Worm (Caenorhabditis elegans): ENCODE data around the gene spr-3.

spr-3 gene

ce11 chrX:4513657-4514143 lies at the start of gene spr-3:
Gene spr-3, plus strand, starts transcription at chrX:4514093.
- no peak for TF ChIP-seq snpc-4 (tag; optimal IDR thresholded peaks at IDR 0.05)
- no peak for TF ChIP-seq nhr-6 (tag; optimal IDR thresholded peaks at IDR 0.05)
- TF ChIP-seq madf-9 (GFP tag; conservative IDR thresholded peaks at IDR 0.05), result no peak
- no peak for TF ChIP-seq skn-1 (tag; optimal IDR thresholded peaks at IDR 0.05)
- TF ChIP-seq Y48G9A.11 (GFP tag; IDR thresholded peaks at IDR 0.05), result no peak
- TF ChIP-seq php-3 (GFP tag; IDR thresholded peaks at IDR 0.05), result no peak
- TF ChIP-seq zfp-3 (GFP tag; conservative IDR thresholded peaks at IDR 0.05), result no peak
- no peak for TF ChIP-seq daf-16 (GFP tag; optimal IDR thresholded peaks at IDR 0.05)
- peak; percentile 18 for TF ChIP-seq daf-16 (tag; optimal IDR thresholded peaks at IDR 0.05)
- 0 out of 2 replicates have a peak, but pooled peaks have one; percentile 19 for TF ChIP-seq hmg-1.1 (GFP tag; IDR thresholded peaks at IDR 0.05)
- no peak for TF ChIP-seq madf-5 (GFP tag; IDR thresholded peaks at IDR 0.05)
- TF ChIP-seq daf-19 (GFP tag; conservative IDR thresholded peaks at IDR 0.05), result no peak
- TF ChIP-seq pha-4 (GFP tag; IDR thresholded peaks at IDR 0.05), result peak; percentile 50; the same call in 1 of the 2 replicates
- TF ChIP-seq pha-4 (tag; optimal IDR thresholded peaks at IDR 0.05), result no peak
- no peak for TF ChIP-seq ZK546.5 (tag; optimal IDR thresholded peaks at IDR 0.05)
- TF ChIP-seq zip-2 (tag; optimal IDR thresholded peaks at IDR 0.05), result no peak
- peak; percentile 41 for TF ChIP-seq dve-1 (tag; optimal IDR thresholded peaks at IDR 0.05; ENCODE audit: insufficient read depth)
- no peak for TF ChIP-seq lin-29 (GFP tag; IDR thresholded peaks at IDR 0.05)
- TF ChIP-seq set-16 (GFP tag; IDR thresholded peaks at IDR 0.05), result peak; percentile 62
- no peak for TF ChIP-seq ceh-44 (GFP tag; IDR thresholded peaks at IDR 0.05)
- TF ChIP-seq saeg-2 (GFP tag; IDR thresholded peaks at IDR 0.05), result no peak
- peak; percentile 27 for TF ChIP-seq mxl-3 (GFP tag; optimal IDR thresholded peaks at IDR 0.05)
- peak; percentile 9; the same call in 1 of the 2 replicates for TF ChIP-seq dmd-6 (GFP tag; IDR thresholded peaks at IDR 0.05)
- peak; percentile 30 for TF ChIP-seq mes-2 (tag; optimal IDR thresholded peaks at IDR 0.05; ENCODE audit: poor library complexity, severe bottlenecking)
- no peak for TF ChIP-seq ceh-20 (GFP tag; IDR thresholded peaks at IDR 0.05)
- 0 out of 2 replicates have a peak, but pooled peaks have one; percentile 50 for TF ChIP-seq dmd-9 (GFP tag; IDR thresholded peaks at IDR 0.05)
- TF ChIP-seq hif-1 (tag; optimal IDR thresholded peaks at IDR 0.05), result no peak
- TF ChIP-seq hlh-11 (tag; optimal IDR thresholded peaks at IDR 0.05), result peak; percentile 48
- TF ChIP-seq Y75B8A.6 (GFP tag; IDR thresholded peaks at IDR 0.05), result no peak
- peak; percentile 6 for TF ChIP-seq mep-1 (tag; optimal IDR thresholded peaks at IDR 0.05)
- no peak for TF ChIP-seq F10B5.3 (tag; optimal IDR thresholded peaks at IDR 0.05)

- TF ChIP-seq daf-8 (GFP tag; IDR thresholded peaks at IDR 0.05) (no peak), nhr-77 (tag; optimal IDR thresholded peaks at IDR 0.05) (no peak)
Observed at ce11 chrX:4464367-4464766, 49.5 kb upstream of the spr-3 start.

- no peak for TF ChIP-seq Y5F2A.4 (GFP tag; optimal IDR thresholded peaks at IDR 0.05)
- no peak for TF ChIP-seq ceh-44 (GFP tag; IDR thresholded peaks at IDR 0.05)
- TF ChIP-seq aha-1 (tag), result peak; percentile 31
- no peak for TF ChIP-seq tra-1 (GFP tag; IDR thresholded peaks at IDR 0.05)
- TF ChIP-seq mxl-3 (GFP tag; optimal IDR thresholded peaks at IDR 0.05), result no peak
- no peak for TF ChIP-seq php-3 (GFP tag; IDR thresholded peaks at IDR 0.05)
Observed at ce11 chrX:4466218-4466617, 47.7 kb upstream of the spr-3 start, which contains the start of gene nmur-3. Gene nmur-3, plus strand, starts transcription at chrX:4466518.

ce11 chrX:4469297-4469816 lies 44.5 kb upstream of the spr-3 start, which contains the start of gene asb-2:
Gene asb-2, plus strand, starts transcription at chrX:4469766.
- TF ChIP-seq T20F7.1 (GFP tag; optimal IDR thresholded peaks at IDR 0.05) (peak; percentile 99), daf-16 (GFP tag; optimal IDR thresholded peaks at IDR 0.05) (peak in 1 of 2 experiments; percentile 13), daf-16 (tag; optimal IDR thresholded peaks at IDR 0.05) (peak; percentile 54), sdz-12 (GFP tag; optimal IDR thresholded peaks at IDR 0.05) (no peak), T26A8.4 (GFP tag; IDR thresholded peaks at IDR 0.05) (no peak; the same call in 1 of the 2 replicates), ceh-32 (tag; optimal IDR thresholded peaks at IDR 0.05; ENCODE audit: poor library complexity) (no peak), R02D3.7 (tag; optimal IDR thresholded peaks at IDR 0.05) (no peak), nhr-76 (tag; optimal IDR thresholded peaks at IDR 0.05) (no peak), unc-130 (GFP tag; optimal IDR thresholded peaks at IDR 0.05) (no peak), lin-13 (GFP tag; optimal IDR thresholded peaks at IDR 0.05) (peak; percentile 84), rbr-2 (tag; optimal IDR thresholded peaks at IDR 0.05) (peak; percentile 77), spr-3 (GFP tag; optimal IDR thresholded peaks at IDR 0.05) (no peak), cey-2 (tag; optimal IDR thresholded peaks at IDR 0.05; ENCODE audit: borderline replicate concordance, insufficient read depth) (no peak)

All from whole organism, L4 larva.